Worm (Caenorhabditis elegans): ENCODE data around the gene Y51A2B.4.

Gene Y51A2B.4

ce11 chrV:18397814-18398213 is 8.9 kb upstream of the Y51A2B.4 start, which contains the start of gene Y51A2B.16:
Y51A2B.16 (minus strand) TSS chrV:18397914.
- no peak for TF ChIP-seq hlh-1 (tag; optimal IDR thresholded peaks at IDR 0.05)
- TF ChIP-seq lsy-2 (tag; optimal IDR thresholded peaks at IDR 0.05): no peak

DNA sequence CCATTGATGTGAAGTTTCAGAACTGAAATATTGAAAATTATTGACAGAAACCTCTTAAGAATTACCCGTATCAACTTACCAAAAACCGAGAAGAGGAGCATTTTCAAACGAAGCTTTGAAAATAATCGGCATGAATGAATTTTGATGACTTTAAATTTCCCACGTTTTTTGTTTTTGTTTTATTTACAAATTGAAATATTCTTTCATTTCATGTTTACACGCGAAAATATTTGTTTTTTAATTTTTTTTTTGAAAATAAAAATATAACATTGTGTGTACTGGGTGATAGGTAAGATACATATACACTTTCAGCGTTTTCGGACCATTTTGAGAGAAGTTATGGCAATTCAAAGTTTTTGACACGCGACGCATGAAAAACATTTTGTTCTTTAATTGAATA is 6.7 kb upstream of the Y51A2B.4 start, which contains the start of gene Y51A2B.9:
Gene Y51A2B.9, minus strand, starts transcription at position 101 of the 400 bp plus-strand sequence.
- TF ChIP-seq zip-8 (tag; optimal IDR thresholded peaks at IDR 0.05) (no peak), blmp-1 (tag; optimal IDR thresholded peaks at IDR 0.05) (no peak), ham-2 (GFP tag; optimal IDR thresholded peaks at IDR 0.05) (no peak), ces-1 (GFP tag; optimal IDR thresholded peaks at IDR 0.05) (no peak), ceh-43 (GFP tag; optimal IDR thresholded peaks at IDR 0.05) (no peak), lsy-2 (tag; optimal IDR thresholded peaks at IDR 0.05) (no peak), nhr-2 (tag; optimal IDR thresholded peaks at IDR 0.05) (no peak), mab-5 (tag; optimal IDR thresholded peaks at IDR 0.05) (no peak), unc-62 (GFP tag; optimal IDR thresholded peaks at IDR 0.05) (no peak), sptf-1 (tag; optimal IDR thresholded peaks at IDR 0.05) (no peak), mep-1 (tag; optimal IDR thresholded peaks at IDR 0.05) (no peak), nhr-28 (tag; optimal IDR thresholded peaks at IDR 0.05) (no peak), nhr-237 (tag; optimal IDR thresholded peaks at IDR 0.05) (no peak), drap-1 (GFP tag; optimal IDR thresholded peaks at IDR 0.05) (no peak), unc-120 (tag; optimal IDR thresholded peaks at IDR 0.05; ENCODE audit: poor library complexity, severe bottlenecking) (no peak)

- TF ChIP-seq nhr-2 (tag; optimal IDR thresholded peaks at IDR 0.05) (no peak), sptf-1 (tag; optimal IDR thresholded peaks at IDR 0.05) (no peak), ceh-43 (GFP tag; optimal IDR thresholded peaks at IDR 0.05) (no peak)
Observed at ce11 chrV:18394203-18394602, 5.3 kb upstream of the Y51A2B.4 start, which contains the start of gene Y51A2B.6. Y51A2B.6 (minus strand) TSS chrV:18394303.

DNA sequence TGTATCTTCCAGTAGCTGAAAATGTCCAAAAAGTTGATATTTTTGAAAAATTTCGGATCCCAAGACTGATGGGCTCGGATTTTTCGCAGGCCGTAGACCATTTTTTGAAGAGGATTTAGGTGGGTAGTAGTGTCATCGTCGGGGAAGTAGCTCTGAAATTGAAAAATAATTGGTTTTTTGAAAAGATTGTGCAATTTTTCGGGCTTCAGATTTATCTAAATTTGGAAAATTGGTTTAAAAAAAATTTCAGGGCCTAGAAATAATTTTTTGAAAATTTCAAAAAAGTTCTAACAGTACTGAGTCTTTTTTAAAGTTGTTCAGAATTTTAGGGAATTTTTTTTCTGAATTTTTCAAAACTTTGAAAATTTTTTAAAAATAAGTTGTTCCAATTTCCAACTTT is 6.4 kb downstream of the Y51A2B.4 start, which contains the start of gene nhr-288:
Gene nhr-288, minus strand, starts transcription at position 101 of the 400 bp plus-strand sequence.
- no peak for TF ChIP-seq nhr-28 (tag; optimal IDR thresholded peaks at IDR 0.05)
- TF ChIP-seq blmp-1 (tag; optimal IDR thresholded peaks at IDR 0.05): no peak
- no peak for TF ChIP-seq nhr-2 (tag; optimal IDR thresholded peaks at IDR 0.05)
- TF ChIP-seq nhr-76 (tag; optimal IDR thresholded peaks at IDR 0.05): no peak

DNA sequence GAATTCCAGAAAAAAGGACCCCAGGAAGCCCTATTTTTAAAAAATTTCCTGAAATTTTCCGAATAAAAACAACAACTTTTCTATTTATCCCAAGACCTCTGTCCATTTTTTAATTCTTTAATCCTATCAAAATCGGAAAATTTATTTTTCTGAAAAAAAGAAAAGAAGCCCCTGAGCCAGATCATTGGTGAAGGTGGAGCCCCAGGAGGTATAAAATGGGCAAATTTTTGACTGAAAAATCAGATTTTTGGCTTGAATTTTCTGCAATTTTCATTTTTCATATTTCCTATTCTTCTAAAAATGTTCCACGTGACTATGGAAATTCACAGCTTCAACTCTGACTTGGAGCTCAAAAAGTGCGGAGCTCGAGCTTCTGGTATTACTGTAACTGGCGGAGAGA is 10.1 kb downstream of the Y51A2B.4 start, which contains the start of gene Y51A2B.8:
Gene Y51A2B.8, plus strand, starts transcription at position 301 of the 400 bp plus-strand sequence.
- TF ChIP-seq nhr-12 (tag; optimal IDR thresholded peaks at IDR 0.05): no peak
- no peak for TF ChIP-seq unc-62 (GFP tag; optimal IDR thresholded peaks at IDR 0.05)
- no peak for TF ChIP-seq ceh-39 (tag; optimal IDR thresholded peaks at IDR 0.05)
- TF ChIP-seq bed-3 (GFP tag; optimal IDR thresholded peaks at IDR 0.05): no peak
- TF ChIP-seq lin-32 (GFP tag; optimal IDR thresholded peaks at IDR 0.05): no peak
- no peak for TF ChIP-seq mls-2 (tag; optimal IDR thresholded peaks at IDR 0.05)
- no peak for TF ChIP-seq blmp-1 (tag; optimal IDR thresholded peaks at IDR 0.05)
- no peak for TF ChIP-seq elt-3 (tag; optimal IDR thresholded peaks at IDR 0.05)
- no peak for TF ChIP-seq hlh-1 (tag; optimal IDR thresholded peaks at IDR 0.05)
- TF ChIP-seq nhr-76 (tag; optimal IDR thresholded peaks at IDR 0.05): no peak
- no peak for TF ChIP-seq nhr-237 (tag; optimal IDR thresholded peaks at IDR 0.05)
- TF ChIP-seq unc-120 (tag; optimal IDR thresholded peaks at IDR 0.05; ENCODE audit: poor library complexity, severe bottlenecking): no peak

- TF ChIP-seq pha-4 (tag; optimal IDR thresholded peaks at IDR 0.05): no peak
- no peak for TF ChIP-seq mab-5 (tag; optimal IDR thresholded peaks at IDR 0.05)
- TF ChIP-seq elt-3 (tag; optimal IDR thresholded peaks at IDR 0.05): no peak
- no peak for TF ChIP-seq unc-120 (tag; optimal IDR thresholded peaks at IDR 0.05; ENCODE audit: poor library complexity, severe bottlenecking)
- no peak for TF ChIP-seq cnd-1 (tag; optimal IDR thresholded peaks at IDR 0.05)
- TF ChIP-seq nhr-237 (tag; optimal IDR thresholded peaks at IDR 0.05): no peak
- no peak for TF ChIP-seq ceh-39 (tag; optimal IDR thresholded peaks at IDR 0.05)
- TF ChIP-seq lsy-2 (tag; optimal IDR thresholded peaks at IDR 0.05): no peak
- TF ChIP-seq bed-3 (GFP tag; optimal IDR thresholded peaks at IDR 0.05): no peak
- no peak for TF ChIP-seq sem-2 (GFP tag; optimal IDR thresholded peaks at IDR 0.05)
- no peak for TF ChIP-seq ztf-11 (tag; optimal IDR thresholded peaks at IDR 0.05)
Observed at ce11 chrV:18375551-18375950, 13.4 kb downstream of the Y51A2B.4 start.

DNA sequence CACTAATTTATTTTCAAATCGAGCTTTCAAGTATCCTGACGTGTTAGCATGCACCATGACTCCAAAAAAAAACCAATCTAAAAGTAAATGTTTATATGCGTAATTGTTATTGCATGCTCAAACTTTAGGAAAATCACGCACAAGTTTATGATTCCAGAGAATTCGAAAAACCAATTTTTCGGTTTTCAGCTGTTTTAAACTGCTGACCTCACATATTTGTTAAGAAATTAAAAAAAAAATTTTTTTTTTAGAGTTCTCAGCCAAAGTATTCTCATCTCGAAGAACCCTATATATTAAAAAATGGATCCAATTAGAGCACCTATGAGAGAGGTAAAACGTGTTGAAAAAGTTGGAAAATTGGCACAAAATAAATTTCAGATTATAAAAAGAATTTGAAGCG is 14.8 kb downstream of the Y51A2B.4 start, which contains the start of gene Y51A2B.2:
Gene Y51A2B.2, plus strand, starts transcription at position 301 of the 400 bp plus-strand sequence.
- TF ChIP-seq unc-120 (tag; optimal IDR thresholded peaks at IDR 0.05; ENCODE audit: poor library complexity, severe bottlenecking) (no peak), drap-1 (GFP tag; optimal IDR thresholded peaks at IDR 0.05) (no peak), mab-5 (tag; optimal IDR thresholded peaks at IDR 0.05) (no peak), zip-8 (tag; optimal IDR thresholded peaks at IDR 0.05) (no peak), lin-13 (tag; optimal IDR thresholded peaks at IDR 0.05) (no peak), unc-39 (tag; optimal IDR thresholded peaks at IDR 0.05) (no peak), ham-2 (GFP tag; optimal IDR thresholded peaks at IDR 0.05) (no peak), ceh-83 (GFP tag; optimal IDR thresholded peaks at IDR 0.05) (no peak), M03D4.4 (tag; optimal IDR thresholded peaks at IDR 0.05) (no peak), pha-4 (tag; optimal IDR thresholded peaks at IDR 0.05) (no peak), cnd-1 (tag; optimal IDR thresholded peaks at IDR 0.05) (no peak), nhr-237 (tag; optimal IDR thresholded peaks at IDR 0.05) (no peak), mls-2 (tag; optimal IDR thresholded peaks at IDR 0.05) (no peak), sem-2 (GFP tag; optimal IDR thresholded peaks at IDR 0.05) (no peak)
